Fruit fly (Drosophila melanogaster) whole organism, adult: ENCODE data around the gene Amnionless.
A peak's percentile ranks its signal among the peaks of the same experiment; 100 is the strongest.

Source experiments
- CG11617 ChIP-seq: fragments of 200-800 bp; sonication (Bioruptor generic); optimal IDR thresholded peaks from 2 replicates; lab custom pipeline; 2017; ENCODE audit warnings: mild to moderate bottlenecking, missing biosample characterization, missing genetic modification reagents, missing genetic modification characterization
- CG12768 ChIP-seq: fragments of 200-800 bp; sonication (Bioruptor generic); optimal IDR thresholded peaks from 2 replicates; lab custom pipeline; 2017; ENCODE audit warnings: missing biosample characterization, missing genetic modification characterization, mild to moderate bottlenecking, moderate library complexity, missing genetic modification reagents
- CG14711 ChIP-seq: fragments of 200-800 bp; sonication (Bioruptor generic); optimal IDR thresholded peaks from 2 replicates; lab custom pipeline; 2018; ENCODE audit warnings: missing biosample characterization, mild to moderate bottlenecking, missing genetic modification characterization, moderate library complexity
- CG1620 ChIP-seq: fragments of 200-800 bp; sonication (Bioruptor generic); optimal IDR thresholded peaks from 2 replicates; lab custom pipeline; 2016; ENCODE audit warnings: missing biosample characterization, missing genetic modification characterization
- CG33017 ChIP-seq: fragments of 200-800 bp; sonication (Bioruptor generic); optimal IDR thresholded peaks from 2 replicates; lab custom pipeline; 2018; ENCODE audit warnings: missing biosample characterization, mild to moderate bottlenecking, missing genetic modification characterization, moderate library complexity
- CG5204 ChIP-seq: fragments of 200-800 bp; sonication (Bioruptor generic); optimal IDR thresholded peaks from 2 replicates; lab custom pipeline; 2016; ENCODE audit warnings: missing biosample characterization, missing genetic modification characterization
- CG7045 ChIP-seq: fragments of 200-800 bp; sonication (Bioruptor generic); optimal IDR thresholded peaks from 2 replicates; lab custom pipeline; 2017; ENCODE audit warnings: missing biosample characterization, mild to moderate bottlenecking, missing genetic modification characterization
- CG7101 ChIP-seq: fragments of 200-800 bp; sonication (Bioruptor generic); optimal IDR thresholded peaks from 2 replicates; lab custom pipeline; 2018; ENCODE audit warnings: missing biosample characterization, mild to moderate bottlenecking, missing genetic modification characterization, moderate library complexity
- Clk ChIP-seq: fragments of 200-800 bp; sonication (Bioruptor generic); optimal IDR thresholded peaks from 2 replicates; lab custom pipeline; 2017; ENCODE audit warnings: missing biosample characterization, missing genetic modification characterization
- Crg-1 ChIP-seq: fragments of 200-800 bp; sonication (Bioruptor generic); optimal IDR thresholded peaks from 2 replicates; lab custom pipeline; 2016; ENCODE audit warnings: missing biosample characterization, missing genetic modification characterization
- Hr96 ChIP-seq: fragments of 200-800 bp; sonication (Bioruptor generic); optimal IDR thresholded peaks from 2 replicates; lab custom pipeline; 2016; ENCODE audit warnings: missing biosample characterization, missing genetic modification characterization
- Mnt ChIP-seq: fragments of 200-800 bp; sonication (Bioruptor generic); optimal IDR thresholded peaks from 2 replicates; lab custom pipeline; 2016; ENCODE audit warnings: missing biosample characterization, mild to moderate bottlenecking, missing genetic modification characterization
- bab1 ChIP-seq: fragments of 200-800 bp; sonication (Bioruptor generic); optimal IDR thresholded peaks from 3 replicates; lab custom pipeline; 2019; ENCODE audit warnings: missing biosample characterization, mild to moderate bottlenecking, missing genetic modification characterization, moderate library complexity
- cic ChIP-seq: fragments of 200-800 bp; sonication (Bioruptor generic); optimal IDR thresholded peaks from 2 replicates; lab custom pipeline; 2017; ENCODE audit warnings: missing biosample characterization, mild to moderate bottlenecking, missing genetic modification characterization, moderate library complexity
- cnc ChIP-seq, 2 experiments: fragments of >200 bp; optimal IDR thresholded peaks; 2 replicates each; lab custom pipeline; 2017
- kay ChIP-seq: fragments of 200-800 bp; sonication (Bioruptor generic); peaks from one replicate; lab custom pipeline; 2016; ENCODE audit warnings: missing biosample characterization, missing genetic modification characterization, borderline replicate concordance
- ovo ChIP-seq: fragments of 200-800 bp; sonication (Bioruptor generic); optimal IDR thresholded peaks from 2 replicates; lab custom pipeline; 2016; ENCODE audit warnings: missing biosample characterization, missing genetic modification characterization
- pad ChIP-seq: fragments of 200-800 bp; sonication (Bioruptor generic); optimal IDR thresholded peaks from 3 replicates; lab custom pipeline; 2017; ENCODE audit warnings: missing biosample characterization, missing genetic modification characterization, mild to moderate bottlenecking, moderate library complexity, missing genetic modification reagents
- tj ChIP-seq: fragments of 200-800 bp; sonication (Bioruptor generic); optimal IDR thresholded peaks from 3 replicates; lab custom pipeline; 2017; ENCODE audit warnings: missing biosample characterization, mild to moderate bottlenecking, missing genetic modification characterization, moderate library complexity
- toe ChIP-seq: fragments of 200-800 bp; sonication (Bioruptor generic); optimal IDR thresholded peaks from 2 replicates; lab custom pipeline; 2016; ENCODE audit warnings: missing biosample characterization, missing genetic modification characterization

Amnionless gene

DNA sequence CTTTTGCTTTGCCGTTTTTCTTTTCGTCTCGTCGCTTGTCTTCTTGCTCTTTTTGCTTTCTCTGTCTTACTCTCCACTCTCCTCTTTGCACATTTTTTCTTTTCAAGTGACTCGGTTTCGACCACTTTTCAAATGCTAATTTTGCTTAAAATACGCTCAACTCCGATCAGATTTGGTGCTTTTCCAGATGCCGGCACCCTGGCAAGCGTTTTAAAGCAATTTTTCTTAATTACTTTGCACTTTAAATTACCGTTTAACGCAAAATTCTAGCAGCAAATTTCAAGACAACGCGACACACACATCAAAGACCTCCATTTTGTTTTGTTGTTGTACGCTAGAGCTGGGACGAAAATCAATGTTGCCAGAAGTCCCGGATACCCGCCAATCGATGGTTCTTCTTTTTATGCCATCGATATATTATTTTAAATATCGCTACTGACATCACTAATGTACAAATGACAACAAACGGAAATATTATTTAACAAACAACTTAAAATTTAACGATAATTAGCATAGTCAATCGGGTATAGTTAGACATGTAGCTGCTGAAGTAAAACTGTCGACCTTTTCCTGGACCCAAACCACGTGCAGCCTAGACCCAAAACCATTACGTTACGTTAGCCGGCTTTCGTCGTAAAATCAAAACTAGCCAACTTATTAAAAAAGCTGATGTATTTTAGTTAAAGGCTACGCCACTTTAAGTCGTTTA is 38.3 kb downstream of the Amnionless start, which contains the start of gene kis:
TSS of gene kis (minus strand) at position 317 of the 709 bp plus-strand sequence.
- TF ChIP-seq Hr96 (GFP tag; lab: Kevin White, UChicago), result peak; percentile 56
- TF ChIP-seq bab1 (GFP tag; lab: Kevin White, UChicago), result peak; percentile 75
- peak; percentile 25 for TF ChIP-seq CG7101
- no peak for TF ChIP-seq tj
- peak; percentile 46 for TF ChIP-seq CG33017
- TF ChIP-seq Clk (GFP tag; lab: Kevin White, UChicago), result peak; percentile 9
- no peak for TF ChIP-seq kay (GFP tag; lab: Kevin White, UChicago)
- peak; percentile 64 for TF ChIP-seq CG1620 (GFP tag; lab: Kevin White, UChicago)
- TF ChIP-seq pad (GFP tag; lab: Kevin White, UChicago), result peak; percentile 23
- peak; percentile 34 for TF ChIP-seq Crg-1
- peak; percentile 24 for TF ChIP-seq CG7045 (GFP tag; lab: Kevin White, UChicago)
- TF ChIP-seq cnc (optimal IDR thresholded peaks at IDR 0.05; lab: Kevin White, UChicago), result no peak
- peak; percentile 46 for TF ChIP-seq CG11617 (GFP tag; lab: Kevin White, UChicago)
- TF ChIP-seq ovo, result no peak
- TF ChIP-seq cic (GFP tag; lab: Kevin White, UChicago), result no peak
- TF ChIP-seq Mnt, result peak; percentile 75
- no peak for TF ChIP-seq CG5204
- peak; percentile 8 for TF ChIP-seq CG12768 (GFP tag; lab: Kevin White, UChicago)
- TF ChIP-seq CG14711, result no peak
- no peak for TF ChIP-seq toe (GFP tag; lab: Kevin White, UChicago)

DNA sequence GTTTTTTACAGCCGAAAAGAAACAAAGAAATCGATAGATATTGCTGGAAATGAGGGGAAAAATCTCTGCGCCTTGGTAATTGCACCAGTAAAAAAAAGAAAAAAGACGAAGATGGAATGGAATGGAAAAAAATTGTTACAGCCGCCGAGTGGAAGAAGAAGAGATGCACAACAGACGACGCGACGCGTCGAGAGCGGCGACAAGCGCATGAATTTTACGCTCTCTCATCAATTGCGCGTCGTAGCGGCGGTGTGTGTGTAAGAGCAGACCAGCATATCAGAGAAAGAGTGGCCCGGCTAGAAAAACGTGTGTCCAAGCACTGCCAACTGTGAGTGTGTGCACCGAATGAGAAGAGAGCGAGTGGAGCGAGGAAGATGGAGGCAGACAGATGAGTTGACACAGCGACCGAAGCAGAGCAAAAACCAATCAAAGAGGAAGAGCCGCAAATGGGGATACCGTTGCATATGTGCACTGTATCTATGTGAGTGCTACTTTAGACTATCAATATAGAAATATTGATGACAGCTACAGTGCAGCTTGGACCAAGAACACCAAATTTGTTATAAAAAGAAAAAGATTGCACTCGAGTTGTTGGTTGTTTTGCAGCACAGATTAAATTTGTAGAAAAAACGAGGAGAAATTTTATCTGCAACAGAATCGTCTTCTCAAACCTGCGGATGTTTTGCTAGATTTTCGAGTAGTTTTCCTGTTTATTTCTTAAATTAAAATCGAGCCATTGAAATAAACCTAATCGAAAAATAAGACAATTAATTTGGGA is 39.7 kb downstream of the Amnionless start:
- TF ChIP-seq CG14711 (peak; percentile 35), kay (GFP tag; lab: Kevin White, UChicago) (no peak), CG1620 (GFP tag; lab: Kevin White, UChicago) (no peak), CG11617 (GFP tag; lab: Kevin White, UChicago) (no peak), CG33017 (peak; percentile 11), cnc (optimal IDR thresholded peaks at IDR 0.05; lab: Kevin White, UChicago) (no peak), CG7101 (peak; percentile 21), CG12768 (GFP tag; lab: Kevin White, UChicago) (peak; percentile 28), CG7045 (GFP tag; lab: Kevin White, UChicago) (peak; percentile 60), bab1 (GFP tag; lab: Kevin White, UChicago) (no peak), Hr96 (GFP tag; lab: Kevin White, UChicago) (peak; percentile 7), Crg-1 (peak; percentile 22), toe (GFP tag; lab: Kevin White, UChicago) (no peak), CG5204 (no peak), ovo (peak; percentile 18), Mnt (peak; percentile 32), pad (GFP tag; lab: Kevin White, UChicago) (peak; percentile 76), tj (peak; percentile 25), Clk (GFP tag; lab: Kevin White, UChicago) (no peak), cic (GFP tag; lab: Kevin White, UChicago) (peak; percentile 32)

DNA sequence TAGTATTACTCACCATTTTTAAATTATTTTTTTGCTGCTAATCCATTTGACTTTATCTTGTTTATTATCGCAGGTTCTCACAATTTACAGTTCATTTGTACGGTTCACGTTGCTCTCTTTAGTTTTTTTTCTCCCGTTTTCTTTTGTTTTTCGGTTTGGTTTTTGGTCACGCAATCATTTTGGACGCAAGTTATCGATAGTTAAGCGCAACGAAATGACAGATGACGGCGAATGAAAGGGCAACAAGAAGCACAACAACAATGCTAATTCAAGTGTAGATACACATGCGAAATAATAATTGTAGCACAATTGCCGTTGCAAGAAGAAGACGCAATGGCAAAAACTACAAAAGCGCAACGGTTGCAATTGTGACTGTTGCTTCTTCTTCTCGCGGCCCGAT is 40.4 kb downstream of the Amnionless start:
- peak; percentile 72 for TF ChIP-seq tj
- TF ChIP-seq toe (GFP tag; lab: Kevin White, UChicago), result no peak

DNA sequence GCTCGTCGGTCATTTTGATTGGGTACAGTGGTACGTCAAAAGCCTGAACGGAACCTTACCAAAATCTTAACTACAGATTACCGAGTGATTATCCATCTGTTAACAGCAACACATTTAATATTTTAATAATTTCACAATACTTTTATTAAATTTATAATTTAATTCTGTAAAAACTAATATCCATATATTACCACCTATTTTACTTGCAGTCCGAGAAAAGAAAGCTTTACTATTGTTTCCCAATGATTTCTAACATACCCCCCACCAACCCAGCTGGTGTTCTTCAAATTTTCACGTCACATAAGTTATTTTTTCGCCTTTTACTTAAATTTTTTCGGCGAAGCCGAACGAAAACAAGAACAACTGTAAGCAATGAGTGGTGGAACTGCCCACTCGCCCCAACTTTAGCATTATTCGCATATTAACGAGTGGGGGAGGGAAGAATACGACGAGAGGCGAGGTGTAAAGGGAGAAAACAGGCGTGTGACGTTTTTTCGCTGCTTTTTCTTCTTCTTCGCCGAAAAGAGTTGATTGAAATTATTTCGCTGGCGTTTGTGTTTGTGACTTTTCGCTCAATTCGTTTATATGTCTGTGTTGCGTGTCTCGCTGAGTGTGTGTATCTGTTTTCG is 41.0 kb downstream of the Amnionless start:
- TF ChIP-seq CG12768 (GFP tag; lab: Kevin White, UChicago) (no peak), CG7101 (peak; percentile 17), CG14711 (peak; percentile 24), tj (peak; percentile 67), pad (GFP tag; lab: Kevin White, UChicago) (no peak), Mnt (no peak), CG7045 (GFP tag; lab: Kevin White, UChicago) (no peak), bab1 (GFP tag; lab: Kevin White, UChicago) (no peak), CG11617 (GFP tag; lab: Kevin White, UChicago) (no peak), toe (GFP tag; lab: Kevin White, UChicago) (no peak), CG1620 (GFP tag; lab: Kevin White, UChicago) (no peak), CG5204 (no peak), CG33017 (no peak), kay (GFP tag; lab: Kevin White, UChicago) (no peak), ovo (no peak), cic (GFP tag; lab: Kevin White, UChicago) (no peak)

DNA sequence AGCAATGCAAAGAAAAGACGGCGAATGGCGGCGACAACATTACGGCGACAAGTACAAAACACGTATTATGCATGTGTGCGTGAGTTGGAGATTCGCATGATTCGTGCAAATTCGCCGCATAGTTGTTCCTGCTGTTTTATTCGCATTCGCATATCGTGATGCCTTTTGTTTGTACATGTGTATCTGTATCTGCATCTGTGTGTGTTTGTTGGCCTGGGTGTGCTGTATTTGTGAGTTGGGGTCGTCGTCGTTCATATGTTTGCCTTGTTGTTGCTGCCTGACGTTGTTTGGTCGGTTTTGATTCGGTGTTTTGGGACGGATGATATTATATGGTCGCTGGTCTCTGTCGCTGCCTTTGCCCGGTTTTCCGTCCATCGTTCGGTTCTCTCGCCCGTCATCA is 41.5 kb downstream of the Amnionless start:
- no peak for TF ChIP-seq Crg-1
- peak; percentile 35 for TF ChIP-seq pad (GFP tag; lab: Kevin White, UChicago)
- TF ChIP-seq CG12768 (GFP tag; lab: Kevin White, UChicago), result no peak
- no peak for TF ChIP-seq Mnt
- no peak for TF ChIP-seq tj
